Worm (Caenorhabditis elegans) whole organism, mixed stage, embryonic: ENCODE results near the gene unc-53.

Experiments used
- blmp-1 ChIP-seq: fragments of 150-350 bp; optimal IDR thresholded peaks from 2 replicates; lab custom pipeline; 2014; ENCODE audit warnings: missing biosample characterization, missing genetic modification characterization
- ces-1 ChIP-seq: fragments of 150-350 bp; optimal IDR thresholded peaks from 2 replicates; lab custom pipeline; 2014; ENCODE audit warnings: missing biosample characterization, missing genetic modification reagents, missing genetic modification characterization
- ham-2 ChIP-seq: fragments of 200-800 bp; sonication (Bioruptor generic); optimal IDR thresholded peaks from 2 replicates; lab custom pipeline; 2018; ENCODE audit warnings: mild to moderate bottlenecking, missing genetic modification characterization, missing compliant biosample characterization
- lin-13 ChIP-seq: fragments of 150-350 bp; optimal IDR thresholded peaks from 2 replicates; lab custom pipeline; 2014; ENCODE audit warnings: missing biosample characterization, missing genetic modification characterization
- mep-1 ChIP-seq: fragments of 150-350 bp; optimal IDR thresholded peaks from 2 replicates; lab custom pipeline; 2017; ENCODE audit warnings: missing biosample characterization, missing genetic modification reagents, missing genetic modification characterization, inconsistent platforms
- nhr-237 ChIP-seq: fragments of 150-350 bp; optimal IDR thresholded peaks from 2 replicates; lab custom pipeline; 2014; ENCODE audit warnings: missing biosample characterization, missing genetic modification characterization
- nhr-28 ChIP-seq: fragments of 150-350 bp; optimal IDR thresholded peaks from 2 replicates; lab custom pipeline; 2014; ENCODE audit warnings: missing biosample characterization, missing genetic modification characterization
- nhr-76 ChIP-seq: sonication (generic microtip); optimal IDR thresholded peaks from 2 replicates; lab custom pipeline; 2017; ENCODE audit warnings: missing biosample characterization, missing genetic modification characterization
- pha-4 ChIP-seq: fragments of 150-350 bp; optimal IDR thresholded peaks from 2 replicates; lab custom pipeline; 2018; ENCODE audit warnings: missing biosample characterization, missing genetic modification reagents, missing genetic modification characterization
- unc-39 ChIP-seq: fragments of 150-350 bp; optimal IDR thresholded peaks from 2 replicates; lab custom pipeline; 2014; ENCODE audit warnings: missing biosample characterization, missing genetic modification characterization
- ztf-11 ChIP-seq: fragments of 150-350 bp; optimal IDR thresholded peaks from 2 replicates; lab custom pipeline; 2014; ENCODE audit warnings: missing biosample characterization, missing genetic modification characterization

ce11 chrII:11112419-11112818, 23.2 kb upstream of the unc-53 start, which contains the start of gene mat-2:
- no peak for TF ChIP-seq pha-4 (tag; lab: Kevin White, UChicago)
- no peak for TF ChIP-seq nhr-76 (tag; lab: Kevin White, UChicago)
- no peak for TF ChIP-seq ham-2
- no peak for TF ChIP-seq ces-1 (GFP tag; lab: Kevin White, UChicago)
- TF ChIP-seq ztf-11 = no peak
- no peak for TF ChIP-seq blmp-1 (tag; lab: Kevin White, UChicago)
- TF ChIP-seq nhr-237 (tag; lab: Kevin White, UChicago) = no peak
- no peak for TF ChIP-seq mep-1 (tag; lab: Kevin White, UChicago)
- no peak for TF ChIP-seq lin-13
- TF ChIP-seq nhr-28 (tag; lab: Kevin White, UChicago) = no peak
- TF ChIP-seq unc-39 (tag; lab: Kevin White, UChicago) = no peak
